Fruit fly (Drosophila melanogaster) whole organism, embryonic: Measurements from ENCODE around the gene CG42246.

ENCODE experiments used
- Asciz ChIP-seq: fragments of 200-800 bp; sonication (Bioruptor generic); optimal IDR thresholded peaks from 2 replicates; lab custom pipeline; 2017; ENCODE audit warnings: missing biosample characterization, mild to moderate bottlenecking, missing genetic modification characterization, missing genetic modification reagents
- CG12659 ChIP-seq: fragments of 200-800 bp; sonication (Bioruptor generic); optimal IDR thresholded peaks from 3 replicates; lab custom pipeline; 2017; ENCODE audit warnings: mild to moderate bottlenecking, missing biosample characterization, missing genetic modification reagents, missing genetic modification characterization
- CG12769 ChIP-seq: fragments of 200-800 bp; sonication (Bioruptor generic); optimal IDR thresholded peaks from 2 replicates; lab custom pipeline; 2019; ENCODE audit warnings: missing biosample characterization, mild to moderate bottlenecking, missing genetic modification characterization, moderate library complexity
- CG15269 ChIP-seq: fragments of 200-800 bp; sonication (Bioruptor generic); optimal IDR thresholded peaks from 2 replicates; lab custom pipeline; 2018; ENCODE audit warnings: missing biosample characterization, mild to moderate bottlenecking, missing genetic modification characterization, moderate library complexity
- CG3838 ChIP-seq: fragments of 200-800 bp; sonication (Bioruptor generic); optimal IDR thresholded peaks from 3 replicates; lab custom pipeline; 2016; ENCODE audit warnings: missing biosample characterization, missing genetic modification characterization
- Neu2 ChIP-seq: fragments of 200-800 bp; sonication (Bioruptor generic); optimal IDR thresholded peaks from 3 replicates; lab custom pipeline; 2016; ENCODE audit warnings: missing biosample characterization, missing genetic modification characterization, borderline replicate concordance
- Six4 ChIP-seq: fragments of 200-800 bp; sonication (Bioruptor generic); optimal IDR thresholded peaks from 2 replicates; lab custom pipeline; 2016; ENCODE audit warnings: missing biosample characterization, missing genetic modification characterization
- croc ChIP-seq: fragments of 200-800 bp; sonication (Bioruptor generic); conservative IDR thresholded peaks from 3 replicates; pipeline ENCODE4 v1.3.6; 2022; ENCODE audit warnings: missing biosample characterization, missing genetic modification characterization
- esg ChIP-seq: fragments of 200-800 bp; sonication (Bioruptor generic); conservative IDR thresholded peaks from 2 replicates; pipeline ENCODE4 v1.3.6; 2022; ENCODE audit warnings: missing biosample characterization, missing genetic modification characterization
- h ChIP-seq: fragments of >200 bp; optimal IDR thresholded peaks from 2 replicates; lab custom pipeline; 2017
- her ChIP-seq: fragments of 200-800 bp; sonication (Bioruptor generic); optimal IDR thresholded peaks from 2 replicates; lab custom pipeline; 2016; ENCODE audit warnings: missing biosample characterization, missing genetic modification characterization
- ranshi ChIP-seq: fragments of 200-800 bp; sonication (Bioruptor generic); IDR thresholded peaks from 2 replicates; pipeline ENCODE4 v1.3.6; 2022; ENCODE audit warnings: missing biosample characterization, missing genetic modification characterization
- tna ChIP-seq: fragments of 200-800 bp; sonication (Bioruptor generic); IDR thresholded peaks from 2 replicates; pipeline ENCODE4 v1.3.6; 2022; ENCODE audit warnings: missing biosample characterization, missing genetic modification characterization; ENCODE audit not compliant: partially characterized antibody

dm6 chrX:7377840-7378239, 33.9 kb downstream of the CG42246 start, which contains the start of gene CheA7a:
- TF ChIP-seq Neu2 (GFP tag; lab: Kevin White, UChicago): no peak
- no peak for TF ChIP-seq CG15269 (tag; lab: Kevin White, UChicago)
- TF ChIP-seq esg (GFP tag; lab: Robert Waterston, UW): no peak
- no peak for TF ChIP-seq tna (GFP tag; lab: Robert Waterston, UW)
- TF ChIP-seq CG12659 (GFP tag; lab: Kevin White, UChicago): no peak
- TF ChIP-seq CG3838: no peak
- TF ChIP-seq croc (GFP tag; lab: Robert Waterston, UW): no peak
- TF ChIP-seq Asciz (GFP tag; lab: Kevin White, UChicago): no peak
- TF ChIP-seq CG12769 (tag; lab: Kevin White, UChicago): no peak
- TF ChIP-seq h: no peak
- TF ChIP-seq ranshi (GFP tag; lab: Robert Waterston, UW): no peak
- no peak for TF ChIP-seq Six4 (GFP tag; lab: Kevin White, UChicago)
- TF ChIP-seq her (GFP tag; lab: Kevin White, UChicago): no peak
